Fruit fly (Drosophila melanogaster): Measurements from ENCODE around the gene Mpv17.
A peak's percentile ranks its signal among the peaks of the same experiment; 100 is the strongest.

The Mpv17 gene

DNA sequence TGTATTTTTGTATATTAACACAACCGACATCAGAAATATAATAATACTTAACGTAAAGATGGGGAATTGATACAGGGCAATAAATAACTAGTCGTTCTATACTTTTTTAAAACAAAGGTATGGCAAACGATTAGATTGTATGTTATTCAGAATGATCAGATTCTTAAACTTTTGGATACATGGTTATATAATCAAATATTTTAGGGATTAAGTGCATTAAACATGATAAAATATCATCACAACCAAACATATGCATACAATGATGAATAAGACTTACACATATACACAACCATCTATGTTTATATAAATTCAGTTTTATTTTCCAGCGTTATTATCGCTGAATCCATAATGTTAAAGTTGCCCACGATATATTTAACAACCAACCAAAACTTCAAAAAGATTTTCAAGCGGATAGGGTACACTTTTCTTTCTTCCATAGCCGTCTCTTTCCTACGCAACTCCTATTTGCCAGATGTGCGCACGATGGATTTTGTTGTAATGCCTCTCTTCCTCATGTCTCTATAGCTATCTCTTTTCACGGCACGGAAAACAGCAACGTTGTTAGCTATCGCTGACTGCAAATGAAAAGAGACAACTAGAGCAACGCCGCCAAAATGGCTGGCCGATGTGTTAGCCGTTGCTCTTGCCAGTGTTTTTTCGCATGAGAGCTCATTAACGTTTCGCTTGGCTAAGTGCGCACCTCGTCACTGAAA is 39.9 kb downstream of the Mpv17 start, which contains the start of gene toy (continued):
- TF ChIP-seq toy (GFP tag; IDR thresholded peaks at IDR 0.05), result no peak; the same call in 1 of the 2 replicates
- TF ChIP-seq tap (tag; optimal IDR thresholded peaks at IDR 0.05), result no peak
- TF ChIP-seq amos (GFP tag; IDR thresholded peaks at IDR 0.05; ENCODE audit: partially characterized antibody), result 0 out of 2 replicates have a peak, but pooled peaks have one; percentile 22
- TF ChIP-seq Dll (GFP tag; IDR thresholded peaks at IDR 0.05; ENCODE audit: partially characterized antibody), result no peak
- no peak for TF ChIP-seq sqz (GFP tag; optimal IDR thresholded peaks at IDR 0.05)
- no peak for TF ChIP-seq CG14965 (GFP tag; optimal IDR thresholded peaks at IDR 0.05; ENCODE audit: borderline replicate concordance)
- no peak for TF ChIP-seq Antp (GFP tag; optimal IDR thresholded peaks at IDR 0.05)
- no peak for TF ChIP-seq CG12219 (GFP tag; optimal IDR thresholded peaks at IDR 0.05)
- TF ChIP-seq Ravus (GFP tag; IDR thresholded peaks at IDR 0.05), result no peak
- no peak for TF ChIP-seq sna (GFP tag; IDR thresholded peaks at IDR 0.05; ENCODE audit: partially characterized antibody)
- TF ChIP-seq slou (GFP tag; optimal IDR thresholded peaks at IDR 0.05), result no peak
- no peak for TF ChIP-seq CG17829 (tag; optimal IDR thresholded peaks at IDR 0.05)
- TF ChIP-seq CG12071 (GFP tag; optimal IDR thresholded peaks at IDR 0.05), result no peak
- TF ChIP-seq NFAT (GFP tag; IDR thresholded peaks at IDR 0.05), result no peak
- TF ChIP-seq Hr78 (GFP tag; optimal IDR thresholded peaks at IDR 0.05), result no peak
- no peak for TF ChIP-seq CG4854 (GFP tag; optimal IDR thresholded peaks at IDR 0.05)
- no peak for TF ChIP-seq MTF-1 (GFP tag; optimal IDR thresholded peaks at IDR 0.05; ENCODE audit: borderline replicate concordance)
- no peak for TF ChIP-seq oc (tag; optimal IDR thresholded peaks at IDR 0.05)
- peak; percentile 70 for TF ChIP-seq CG13894 (tag; optimal IDR thresholded peaks at IDR 0.05)
- TF ChIP-seq CG6654 (GFP tag; optimal IDR thresholded peaks at IDR 0.05), result no peak
- TF ChIP-seq disco-r (GFP tag; optimal IDR thresholded peaks at IDR 0.05), result no peak
- no peak for TF ChIP-seq inv (GFP tag; IDR thresholded peaks at IDR 0.05; ENCODE audit: partially characterized antibody)
- TF ChIP-seq nerfin-2 (GFP tag; IDR thresholded peaks at IDR 0.05; ENCODE audit: partially characterized antibody), result no peak
- no peak for TF ChIP-seq cwo (GFP tag; optimal IDR thresholded peaks at IDR 0.05)
- TF ChIP-seq CG6765 (GFP tag; optimal IDR thresholded peaks at IDR 0.05), result no peak
- TF ChIP-seq ab (GFP tag; optimal IDR thresholded peaks at IDR 0.05), result no peak
- no peak for TF ChIP-seq Gug (GFP tag; IDR thresholded peaks at IDR 0.05)
- no peak for TF ChIP-seq CG15073 (GFP tag; optimal IDR thresholded peaks at IDR 0.05)
- peak; percentile 83 for TF ChIP-seq CoRest (tag; optimal IDR thresholded peaks at IDR 0.05)
- no peak for TF ChIP-seq CG16863 (GFP tag; optimal IDR thresholded peaks at IDR 0.05)
- TF ChIP-seq gsb-n (tag; optimal IDR thresholded peaks at IDR 0.05), result no peak
- TF ChIP-seq otp (GFP tag; IDR thresholded peaks at IDR 0.05), result no peak
- TF ChIP-seq HLH54F (GFP tag; optimal IDR thresholded peaks at IDR 0.05), result no peak
- TF ChIP-seq CG10979 (tag; optimal IDR thresholded peaks at IDR 0.05), result no peak
- no peak for TF ChIP-seq gcm (GFP tag; optimal IDR thresholded peaks at IDR 0.05)
- TF ChIP-seq CG17802 (tag; optimal IDR thresholded peaks at IDR 0.05), result no peak
- TF ChIP-seq cato (GFP tag; optimal IDR thresholded peaks at IDR 0.05; ENCODE audit: borderline replicate concordance), result no peak
- TF ChIP-seq CG10543 (GFP tag; optimal IDR thresholded peaks at IDR 0.05), result no peak
- no peak for TF ChIP-seq CG15011 (GFP tag; optimal IDR thresholded peaks at IDR 0.05)
- TF ChIP-seq ap (GFP tag; IDR thresholded peaks at IDR 0.05), result no peak
- TF ChIP-seq ewg (GFP tag; optimal IDR thresholded peaks at IDR 0.05), result peak; percentile 82
- no peak for TF ChIP-seq z (GFP tag; IDR thresholded peaks at IDR 0.05)
- peak; percentile 54 for TF ChIP-seq CG8290 (GFP tag; optimal IDR thresholded peaks at IDR 0.05)
- TF ChIP-seq CG8290 (tag; optimal IDR thresholded peaks at IDR 0.05), result peak; percentile 39 to 89
- TF ChIP-seq ara (GFP tag; IDR thresholded peaks at IDR 0.05), result no peak
- peak; percentile 97 for TF ChIP-seq CG2199 (GFP tag; IDR thresholded peaks at IDR 0.05)
- 0 out of 3 replicates have a peak, but pooled peaks have one; percentile 27 for TF ChIP-seq mld (GFP tag; IDR thresholded peaks at IDR 0.05; ENCODE audit: partially characterized antibody)
- no peak for TF ChIP-seq tup (GFP tag; optimal IDR thresholded peaks at IDR 0.05)
- peak; percentile 3 for TF ChIP-seq CG13624 (GFP tag; optimal IDR thresholded peaks at IDR 0.05)
